Worm (Caenorhabditis elegans) whole organism, L4 larva: Measurements from ENCODE around the gene srg-60.

Experiments
- ces-1 ChIP-seq: fragments of 150-350 bp; sonication (generic microtip); optimal IDR thresholded peaks from 4 replicates; lab custom pipeline; 2014; ENCODE audit warnings: missing biosample characterization, missing genetic modification reagents, missing genetic modification characterization
- lin-29 ChIP-seq: fragments of 200-800 bp; sonication (Bioruptor generic); IDR thresholded peaks from 2 replicates; pipeline ENCODE4 v1.3.6; 2022; ENCODE audit warnings: missing genetic modification reagents, missing genetic modification characterization, missing compliant biosample characterization

DNA sequence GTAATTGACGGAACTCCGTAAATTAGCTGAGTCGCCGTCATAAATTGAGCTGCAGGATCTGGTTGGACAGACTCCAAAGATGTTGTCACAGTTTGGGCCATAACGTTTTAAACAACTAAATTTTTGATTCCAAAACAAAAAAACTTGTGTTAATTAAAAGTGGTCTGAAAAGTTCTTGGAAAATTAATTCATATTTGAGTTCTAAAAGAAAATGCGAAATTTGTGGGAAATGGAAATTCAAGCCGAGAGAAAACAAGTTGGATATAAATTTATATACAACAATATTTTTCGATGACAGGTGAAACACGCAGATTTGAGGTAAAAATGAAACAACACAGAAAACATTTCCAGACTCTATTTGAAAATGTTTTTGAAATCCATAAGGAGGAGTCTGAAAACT is 2.8 kb upstream of the srg-60 start, which contains the start of gene srg-59:
- TF ChIP-seq lin-29 (GFP tag; lab: Robert Waterston, UW): no peak
- TF ChIP-seq ces-1: no peak
